Worm (Caenorhabditis elegans): ENCODE data around the gene T25B2.4.

T25B2.4 gene

DNA sequence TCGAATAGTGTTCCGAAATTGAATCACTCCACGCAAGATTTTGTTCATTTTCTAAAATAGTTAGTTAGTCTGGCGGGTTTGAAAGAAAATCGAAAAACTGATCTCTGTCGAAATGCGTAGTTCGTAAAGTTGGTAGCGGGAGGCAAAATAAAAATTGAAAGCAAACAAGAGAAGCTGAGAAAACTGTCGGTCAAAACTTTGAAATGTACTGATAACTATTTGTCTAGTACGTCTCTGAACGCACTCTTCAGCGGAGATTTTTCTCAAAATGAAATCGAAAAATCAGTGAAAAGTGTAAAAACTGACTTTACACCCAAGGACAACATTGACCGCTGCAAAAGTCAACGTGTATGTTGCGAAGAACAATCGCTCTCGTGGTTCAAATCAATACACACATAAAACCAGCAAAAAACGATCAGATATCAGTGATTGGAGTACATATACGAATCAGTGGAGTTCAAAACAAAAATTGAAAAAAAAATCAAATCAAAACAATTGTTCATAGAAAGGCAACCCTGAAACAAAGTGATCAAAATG lies 26.7 kb downstream of the T25B2.4 start, which contains the start of gene bca-1 (continued):
- TF ChIP-seq sptf-1 (tag; optimal IDR thresholded peaks at IDR 0.05) (no peak), egl-13 (tag; optimal IDR thresholded peaks at IDR 0.05) (no peak), unc-98 (GFP tag; IDR thresholded peaks at IDR 0.05) (no peak), lin-15B (tag; optimal IDR thresholded peaks at IDR 0.05) (no peak), C04F5.9 (tag; optimal IDR thresholded peaks at IDR 0.05) (no peak), elt-3 (tag; optimal IDR thresholded peaks at IDR 0.05) (peak in 2 of 6 experiments; percentile 59 to 68), xbp-1 (tag; optimal IDR thresholded peaks at IDR 0.05) (peak; percentile 72), blmp-1 (tag; optimal IDR thresholded peaks at IDR 0.05) (peak; percentile 83), ceh-8 (GFP tag; optimal IDR thresholded peaks at IDR 0.05) (no peak), nhr-20 (tag; optimal IDR thresholded peaks at IDR 0.05) (peak; percentile 88), lin-14 (GFP tag; optimal IDR thresholded peaks at IDR 0.05) (peak; percentile 72), tlp-1 (tag; optimal IDR thresholded peaks at IDR 0.05) (no peak), nhr-71 (tag; optimal IDR thresholded peaks at IDR 0.05) (peak; percentile 97), efl-3 (GFP tag; optimal IDR thresholded peaks at IDR 0.05) (no peak), sup-37 (GFP tag; optimal IDR thresholded peaks at IDR 0.05) (no peak), lir-3 (tag; optimal IDR thresholded peaks at IDR 0.05; ENCODE audit: poor library complexity) (no peak), rnt-1 (tag; optimal IDR thresholded peaks at IDR 0.05) (peak; percentile 49), nhr-47 (tag; optimal IDR thresholded peaks at IDR 0.05) (peak; percentile 56), nhr-90 (tag; optimal IDR thresholded peaks at IDR 0.05; ENCODE audit: poor library complexity) (peak; percentile 69), pag-3 (tag; optimal IDR thresholded peaks at IDR 0.05; ENCODE audit: borderline replicate concordance, insufficient read depth) (no peak), C34B4.2 (tag; optimal IDR thresholded peaks at IDR 0.05) (no peak), pax-3 (tag; optimal IDR thresholded peaks at IDR 0.05) (no peak)

DNA sequence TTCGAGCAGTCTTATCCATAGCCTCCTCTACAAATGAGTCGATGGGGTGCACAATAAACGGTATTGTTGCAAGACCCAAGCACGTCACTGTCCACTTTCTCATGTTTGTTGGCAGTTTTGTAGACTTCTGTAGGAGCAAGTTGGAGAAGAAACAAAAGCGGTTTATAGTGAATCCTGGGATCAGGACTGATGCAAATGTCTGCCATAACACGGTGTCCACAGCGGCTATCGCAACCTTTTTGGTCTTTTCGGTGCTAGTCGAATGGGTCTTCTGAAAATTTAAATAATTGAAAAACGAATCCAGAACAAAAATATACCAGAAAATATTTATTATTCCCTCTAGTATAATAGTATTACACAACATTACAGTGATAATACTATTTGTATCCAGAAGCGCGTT lies 27.3 kb downstream of the T25B2.4 start:
- no peak for TF ChIP-seq mef-2 (tag; optimal IDR thresholded peaks at IDR 0.05)
- TF ChIP-seq hlh-17 (GFP tag; optimal IDR thresholded peaks at IDR 0.05; ENCODE audit: borderline replicate concordance), result no peak
- no peak for TF ChIP-seq dpl-1 (GFP tag; optimal IDR thresholded peaks at IDR 0.05)

DNA sequence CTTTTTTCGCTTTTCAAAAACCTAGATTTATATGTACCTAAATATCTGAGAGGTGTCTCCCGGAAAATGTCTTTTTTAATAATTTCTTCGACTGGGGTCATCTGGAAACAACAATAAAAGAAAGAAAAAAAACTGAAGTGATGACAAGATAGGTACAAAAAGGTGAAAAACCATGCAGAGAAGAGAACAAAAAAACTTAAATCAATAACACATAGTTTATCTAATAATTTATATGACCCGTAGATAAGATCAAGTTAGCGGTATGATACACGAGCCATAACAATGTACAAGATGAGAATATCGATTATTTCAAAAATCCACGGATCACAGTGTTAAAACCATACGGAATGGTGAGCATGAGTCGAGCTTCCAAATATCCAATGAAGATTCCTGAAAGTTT lies 28.3 kb downstream of the T25B2.4 start, which contains the start of gene mtp-18:
mtp-18 (minus strand) TSS at position 101 of the 400 bp plus-strand sequence.
- no peak for TF ChIP-seq ces-1 (GFP tag; optimal IDR thresholded peaks at IDR 0.05)
- no peak for TF ChIP-seq mef-2 (tag; optimal IDR thresholded peaks at IDR 0.05)
- TF ChIP-seq rnt-1 (tag; optimal IDR thresholded peaks at IDR 0.05), result no peak
- TF ChIP-seq mep-1 (tag; optimal IDR thresholded peaks at IDR 0.05), result no peak
- TF ChIP-seq ceh-63 (GFP tag; optimal IDR thresholded peaks at IDR 0.05), result no peak
- TF ChIP-seq ceh-88 (GFP tag; IDR thresholded peaks at IDR 0.05), result no peak
- no peak for TF ChIP-seq lin-14 (GFP tag; optimal IDR thresholded peaks at IDR 0.05)
- no peak for TF ChIP-seq F16B12.6 (tag; optimal IDR thresholded peaks at IDR 0.05)

DNA sequence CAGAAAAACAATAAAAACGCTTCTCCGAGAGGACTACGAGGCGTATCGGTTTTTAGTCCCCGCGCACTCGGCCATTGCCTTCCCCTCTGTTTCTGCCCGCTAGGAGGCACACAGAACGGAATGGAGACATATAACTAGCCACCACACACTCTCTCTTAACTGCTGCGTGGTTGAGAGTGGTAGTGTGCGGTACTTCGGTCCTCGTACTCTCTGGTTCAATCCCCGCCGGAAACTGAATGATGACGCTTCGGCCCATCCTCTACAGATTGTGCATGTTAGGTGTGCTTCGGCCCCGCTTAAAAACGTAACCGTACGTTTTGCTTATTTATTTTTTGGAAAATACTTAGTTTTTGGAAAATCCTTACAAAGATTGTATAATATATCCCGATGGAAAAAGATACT lies 29.6 kb downstream of the T25B2.4 start, which contains the start of gene T13C5.6:
T13C5.6 (minus strand) TSS at position 1 of the 402 bp plus-strand sequence.
- TF ChIP-seq skn-1 (tag; optimal IDR thresholded peaks at IDR 0.05), result peak; percentile 86
- peak; percentile 93 for TF ChIP-seq nhr-90 (tag; optimal IDR thresholded peaks at IDR 0.05; ENCODE audit: poor library complexity)
- peak; percentile 59 for TF ChIP-seq grh-1 (GFP tag; IDR thresholded peaks at IDR 0.05)
- peak in 1 of 2 experiments; percentile 87 for TF ChIP-seq mdl-1 (tag; optimal IDR thresholded peaks at IDR 0.05)
- no peak for TF ChIP-seq ces-1 (GFP tag; optimal IDR thresholded peaks at IDR 0.05)
- peak; percentile 67 for TF ChIP-seq nhr-76 (tag; optimal IDR thresholded peaks at IDR 0.05)
- peak; percentile 62 for TF ChIP-seq blmp-1 (tag; optimal IDR thresholded peaks at IDR 0.05)
- TF ChIP-seq C16A3.4 (tag; optimal IDR thresholded peaks at IDR 0.05), result peak; percentile 93
- peak; percentile 93 for TF ChIP-seq nhr-20 (tag; optimal IDR thresholded peaks at IDR 0.05)
- peak; percentile 84 for TF ChIP-seq nhr-77 (tag; optimal IDR thresholded peaks at IDR 0.05)
- TF ChIP-seq sup-37 (GFP tag; optimal IDR thresholded peaks at IDR 0.05), result peak; percentile 60
- peak; percentile 83 for TF ChIP-seq pax-3 (tag; optimal IDR thresholded peaks at IDR 0.05)
- TF ChIP-seq lin-35 (GFP tag; optimal IDR thresholded peaks at IDR 0.05), result peak; percentile 69 to 85
- no peak for TF ChIP-seq unc-30 (tag; optimal IDR thresholded peaks at IDR 0.05)
- peak; percentile 79 for TF ChIP-seq elt-2 (tag; optimal IDR thresholded peaks at IDR 0.05)
- TF ChIP-seq nhr-71 (tag; optimal IDR thresholded peaks at IDR 0.05), result peak; percentile 92
- TF ChIP-seq nhr-28 (tag; optimal IDR thresholded peaks at IDR 0.05), result no peak
- peak; percentile 95 for TF ChIP-seq snu-23 (GFP tag; optimal IDR thresholded peaks at IDR 0.05)
- TF ChIP-seq efl-3 (GFP tag; optimal IDR thresholded peaks at IDR 0.05), result no peak
- TF ChIP-seq dpl-1 (GFP tag; optimal IDR thresholded peaks at IDR 0.05), result peak in 2 of 3 experiments; percentile 44 to 45
- peak; percentile 0 for TF ChIP-seq zag-1 (tag; optimal IDR thresholded peaks at IDR 0.05)
- no peak for TF ChIP-seq C34B4.2 (tag; optimal IDR thresholded peaks at IDR 0.05)
- TF ChIP-seq fkh-4 (tag; optimal IDR thresholded peaks at IDR 0.05; ENCODE audit: borderline replicate concordance), result peak; percentile 77
- TF ChIP-seq rnt-1 (tag; optimal IDR thresholded peaks at IDR 0.05), result peak; percentile 97
- TF ChIP-seq snpc-4 (tag; optimal IDR thresholded peaks at IDR 0.05), result peak; percentile 57

Measured in whole organism, L1 larva.